Fruit fly (Drosophila melanogaster) whole organism: ENCODE data around the gene Rrp40.

Experiments used
- CG8478 ChIP-seq: fragments of >200 bp; optimal IDR thresholded peaks from 2 replicates; lab custom pipeline; 2018; ENCODE audit warnings: inconsistent platforms
- Dll ChIP-seq: fragments of >200 bp; optimal IDR thresholded peaks from 2 replicates; lab custom pipeline; 2017
- EcR ChIP-seq, 2 experiments: fragments of >200 bp; optimal IDR thresholded peaks; 2 replicates each; lab custom pipeline; 2017; ENCODE audit warnings: missing biosample characterization in 2 of 2, missing genetic modification characterization in 2 of 2, missing genetic modification reagents in 2 of 2

dm6 chr2L:1704746-1705145 is 23.8 kb upstream of the Rrp40 start, which contains the start of gene cpb:
- TF ChIP-seq Dll (no peak), CG8478 (lab: Kevin White, UChicago) (no peak), EcR (GFP tag; optimal IDR thresholded peaks at IDR 0.05; lab: Kevin White, UChicago) (no peak)
